Worm (Caenorhabditis elegans) whole organism, midembryonic: ENCODE measurements around the gene mep-1.

Source experiments
- T22C8.4 ChIP-seq: fragments of 200-800 bp; sonication (Bioruptor generic); IDR thresholded peaks from 2 replicates; pipeline ENCODE4 v1.3.6; 2022; ENCODE audit warnings: missing genetic modification characterization, missing compliant biosample characterization
- cog-1 ChIP-seq: sonication (generic microtip); optimal IDR thresholded peaks from 2 replicates; lab custom pipeline; 2016; ENCODE audit warnings: missing genetic modification characterization, missing compliant biosample characterization
- flt-1 ChIP-seq: fragments of 200-800 bp; sonication (Bioruptor generic); IDR thresholded peaks from 2 replicates; pipeline ENCODE4 v1.3.6; 2022; ENCODE audit warnings: missing genetic modification characterization, missing compliant biosample characterization
- klf-2 ChIP-seq: fragments of 200-800 bp; sonication (Bioruptor generic); conservative IDR thresholded peaks from 2 replicates; pipeline ENCODE4 v1.3.6; 2022; ENCODE audit warnings: missing genetic modification reagents, missing genetic modification characterization, missing compliant biosample characterization
- med-1 ChIP-seq: sonication (generic microtip); optimal IDR thresholded peaks from 2 replicates; lab custom pipeline; 2017; ENCODE audit warnings: missing genetic modification characterization, mild to moderate bottlenecking, missing compliant biosample characterization, antibody characterized with exemption, missing genetic modification reagents; ENCODE audit not compliant: insufficient read depth
- ref-1 ChIP-seq: fragments of 200-800 bp; sonication (Bioruptor generic); conservative IDR thresholded peaks from 2 replicates; pipeline ENCODE4 v1.3.6; 2022; ENCODE audit warnings: missing genetic modification reagents, missing genetic modification characterization, missing compliant biosample characterization
- tab-1 ChIP-seq: fragments of 200-800 bp; sonication (Bioruptor generic); IDR thresholded peaks from 2 replicates; pipeline ENCODE4 v1.3.6; 2022; ENCODE audit warnings: missing genetic modification characterization, missing compliant biosample characterization
- ztf-23 ChIP-seq: fragments of 200-800 bp; sonication (Bioruptor generic); IDR thresholded peaks from 2 replicates; pipeline ENCODE4 v1.3.6; 2022; ENCODE audit warnings: missing genetic modification reagents, missing genetic modification characterization, missing compliant biosample characterization
- ztf-29 ChIP-seq: fragments of 200-800 bp; sonication (Bioruptor generic); IDR thresholded peaks from 2 replicates; pipeline ENCODE4 v1.3.6; 2022; ENCODE audit warnings: missing genetic modification reagents, missing genetic modification characterization, missing compliant biosample characterization

Gene mep-1

ce11 chrIV:11524241-11524692 lies at the start of gene mep-1:
TSS of gene mep-1 (plus strand) at chrIV:11524642.
- no peak for TF ChIP-seq ref-1 (GFP tag; lab: Robert Waterston, UW)
- peak; percentile 31 for TF ChIP-seq cog-1 (tag; lab: Kevin White, UChicago)
- TF ChIP-seq med-1 (GFP tag; lab: Kevin White, UChicago), result no peak
- TF ChIP-seq ztf-23 (GFP tag; lab: Robert Waterston, UW), result no peak
- TF ChIP-seq klf-2 (GFP tag; lab: Robert Waterston, UW), result 0 out of 2 replicates have a peak, but pooled peaks have one; percentile 32
- TF ChIP-seq ztf-29 (GFP tag; lab: Robert Waterston, UW), result peak; percentile 11; the same call in 1 of the 2 replicates
- no peak for TF ChIP-seq T22C8.4
- TF ChIP-seq flt-1 (GFP tag; lab: Robert Waterston, UW), result peak; percentile 64; the same call in 1 of the 2 replicates
- no peak for TF ChIP-seq tab-1 (GFP tag; lab: Robert Waterston, UW)

ce11 chrIV:11475080-11475479 lies 49.4 kb upstream of the mep-1 start:
- TF ChIP-seq ztf-29 (GFP tag; lab: Robert Waterston, UW) (no peak), ztf-23 (GFP tag; lab: Robert Waterston, UW) (no peak), ref-1 (GFP tag; lab: Robert Waterston, UW) (no peak), tab-1 (GFP tag; lab: Robert Waterston, UW) (no peak), T22C8.4 (no peak), med-1 (GFP tag; lab: Kevin White, UChicago) (no peak), flt-1 (GFP tag; lab: Robert Waterston, UW) (no peak), klf-2 (GFP tag; lab: Robert Waterston, UW) (no peak), cog-1 (tag; lab: Kevin White, UChicago) (no peak)

ce11 chrIV:11479095-11479494 lies 45.3 kb upstream of the mep-1 start, which contains the start of gene catp-8:
TSS of gene catp-8 (minus strand) at chrIV:11479251.
- TF ChIP-seq ztf-23 (GFP tag; lab: Robert Waterston, UW) (no peak), ref-1 (GFP tag; lab: Robert Waterston, UW) (no peak), cog-1 (tag; lab: Kevin White, UChicago) (no peak), T22C8.4 (no peak)

ce11 chrIV:11480027-11480896 lies 44.2 kb upstream of the mep-1 start, which contains the start of the genes mbf-1 and nse-4:
TSS of gene mbf-1 (minus strand) at chrIV:11480369.
TSS of gene nse-4 (plus strand) at chrIV:11480846.
- peak; percentile 16 for TF ChIP-seq cog-1 (tag; lab: Kevin White, UChicago)
- no peak for TF ChIP-seq tab-1 (GFP tag; lab: Robert Waterston, UW)

ce11 chrIV:11486859-11487258 lies 37.6 kb upstream of the mep-1 start:
- TF ChIP-seq flt-1 (GFP tag; lab: Robert Waterston, UW) (no peak), ztf-29 (GFP tag; lab: Robert Waterston, UW) (no peak), tab-1 (GFP tag; lab: Robert Waterston, UW) (no peak), ztf-23 (GFP tag; lab: Robert Waterston, UW) (no peak), med-1 (GFP tag; lab: Kevin White, UChicago) (no peak), cog-1 (tag; lab: Kevin White, UChicago) (no peak), klf-2 (GFP tag; lab: Robert Waterston, UW) (no peak), T22C8.4 (no peak), ref-1 (GFP tag; lab: Robert Waterston, UW) (no peak)

ce11 chrIV:11487889-11488556 lies 36.4 kb upstream of the mep-1 start:
- TF ChIP-seq flt-1 (GFP tag; lab: Robert Waterston, UW), result no peak
- TF ChIP-seq klf-2 (GFP tag; lab: Robert Waterston, UW), result no peak
- no peak for TF ChIP-seq tab-1 (GFP tag; lab: Robert Waterston, UW)
- no peak for TF ChIP-seq ztf-29 (GFP tag; lab: Robert Waterston, UW)
- TF ChIP-seq ztf-23 (GFP tag; lab: Robert Waterston, UW), result no peak
- TF ChIP-seq T22C8.4, result no peak
- no peak for TF ChIP-seq cog-1 (tag; lab: Kevin White, UChicago)
- no peak for TF ChIP-seq ref-1 (GFP tag; lab: Robert Waterston, UW)

- TF ChIP-seq flt-1 (GFP tag; lab: Robert Waterston, UW), result no peak
- TF ChIP-seq cog-1 (tag; lab: Kevin White, UChicago), result no peak
- no peak for TF ChIP-seq ztf-29 (GFP tag; lab: Robert Waterston, UW)
- TF ChIP-seq med-1 (GFP tag; lab: Kevin White, UChicago), result no peak
- TF ChIP-seq ztf-23 (GFP tag; lab: Robert Waterston, UW), result no peak
- TF ChIP-seq tab-1 (GFP tag; lab: Robert Waterston, UW), result no peak
- TF ChIP-seq ref-1 (GFP tag; lab: Robert Waterston, UW), result no peak
- TF ChIP-seq klf-2 (GFP tag; lab: Robert Waterston, UW), result no peak
- no peak for TF ChIP-seq T22C8.4
Measured at ce11 chrIV:11489077-11489476, 35.4 kb upstream of the mep-1 start.

- no peak for TF ChIP-seq tab-1 (GFP tag; lab: Robert Waterston, UW)
- no peak for TF ChIP-seq med-1 (GFP tag; lab: Kevin White, UChicago)
- TF ChIP-seq ztf-29 (GFP tag; lab: Robert Waterston, UW), result no peak
- no peak for TF ChIP-seq cog-1 (tag; lab: Kevin White, UChicago)
- TF ChIP-seq klf-2 (GFP tag; lab: Robert Waterston, UW), result no peak
- TF ChIP-seq flt-1 (GFP tag; lab: Robert Waterston, UW), result no peak
- no peak for TF ChIP-seq ref-1 (GFP tag; lab: Robert Waterston, UW)
Measured at ce11 chrIV:11489610-11490339, 34.7 kb upstream of the mep-1 start.
